Fruit fly (Drosophila melanogaster) whole organism, embryonic: ENCODE measurements around the gene CG43815.

Experiments
- C15 ChIP-seq: fragments of 200-800 bp; sonication (Bioruptor generic); IDR thresholded peaks from 3 replicates; pipeline ENCODE4 v1.3.6; 2022; ENCODE audit warnings: missing biosample characterization, missing genetic modification characterization
- CG10321 ChIP-seq: fragments of 200-800 bp; sonication (Bioruptor generic); IDR thresholded peaks from 2 replicates; pipeline ENCODE4 v1.3.6; 2022; ENCODE audit warnings: missing biosample characterization, missing genetic modification characterization
- CG12071 ChIP-seq: fragments of 200-800 bp; sonication (Bioruptor generic); optimal IDR thresholded peaks from 3 replicates; lab custom pipeline; 2018; ENCODE audit warnings: missing biosample characterization, mild to moderate bottlenecking, missing genetic modification characterization
- CG12659 ChIP-seq: fragments of 200-800 bp; sonication (Bioruptor generic); optimal IDR thresholded peaks from 3 replicates; lab custom pipeline; 2017; ENCODE audit warnings: mild to moderate bottlenecking, missing biosample characterization, missing genetic modification reagents, missing genetic modification characterization
- CG12769 ChIP-seq: fragments of 200-800 bp; sonication (Bioruptor generic); optimal IDR thresholded peaks from 2 replicates; lab custom pipeline; 2019; ENCODE audit warnings: missing biosample characterization, mild to moderate bottlenecking, missing genetic modification characterization, moderate library complexity
- CG15696 ChIP-seq: fragments of 200-800 bp; sonication (Bioruptor generic); optimal IDR thresholded peaks from 2 replicates; lab custom pipeline; 2019; ENCODE audit warnings: missing biosample characterization, mild to moderate bottlenecking, missing genetic modification characterization, moderate library complexity
- CG17568 ChIP-seq: fragments of 200-800 bp; sonication (Bioruptor generic); optimal IDR thresholded peaks from 2 replicates; lab custom pipeline; 2018; ENCODE audit warnings: missing biosample characterization, mild to moderate bottlenecking, missing genetic modification characterization, moderate library complexity
- CG17829 ChIP-seq: fragments of 200-800 bp; optimal IDR thresholded peaks from 2 replicates; lab custom pipeline; 2019; ENCODE audit warnings: missing biosample characterization, mild to moderate bottlenecking, missing genetic modification characterization, moderate library complexity
- CG18476 ChIP-seq: fragments of 200-800 bp; sonication (Bioruptor generic); optimal IDR thresholded peaks from 2 replicates; lab custom pipeline; 2016; ENCODE audit warnings: missing biosample characterization, mild to moderate bottlenecking, missing genetic modification characterization
- CG18764 ChIP-seq: fragments of 200-800 bp; sonication (Bioruptor generic); optimal IDR thresholded peaks from 3 replicates; lab custom pipeline; 2016; ENCODE audit warnings: missing biosample characterization, missing genetic modification characterization
- CG2120 ChIP-seq: fragments of 200-800 bp; sonication (Bioruptor generic); optimal IDR thresholded peaks from 3 replicates; lab custom pipeline; 2016; ENCODE audit warnings: missing biosample characterization, missing genetic modification characterization
- CG31224 ChIP-seq: fragments of 200-800 bp; sonication (Bioruptor generic); IDR thresholded peaks from 2 replicates; pipeline ENCODE4 v1.3.6; 2022; ENCODE audit warnings: missing biosample characterization, missing genetic modification characterization
- CG31365 ChIP-seq: fragments of 200-800 bp; sonication (Bioruptor generic); optimal IDR thresholded peaks from 2 replicates; lab custom pipeline; 2018; ENCODE audit warnings: missing biosample characterization, mild to moderate bottlenecking, missing genetic modification characterization
- CG5245 ChIP-seq: fragments of 200-800 bp; sonication (Bioruptor generic); optimal IDR thresholded peaks from 3 replicates; lab custom pipeline; 2016; ENCODE audit warnings: missing biosample characterization, missing genetic modification characterization
- CG6683 ChIP-seq: fragments of 200-800 bp; sonication (Bioruptor generic); optimal IDR thresholded peaks from 2 replicates; lab custom pipeline; 2017; ENCODE audit warnings: missing biosample characterization, mild to moderate bottlenecking, missing genetic modification characterization, missing genetic modification reagents
- CG6791 ChIP-seq: fragments of 200-800 bp; sonication (Bioruptor generic); IDR thresholded peaks from 3 replicates; pipeline ENCODE4 v1.3.6; 2022; ENCODE audit warnings: missing biosample characterization, missing genetic modification characterization; ENCODE audit not compliant: partially characterized antibody
- CG9215 ChIP-seq: fragments of 200-800 bp; sonication (Bioruptor generic); IDR thresholded peaks from 2 replicates; pipeline ENCODE4 v1.3.6; 2022; ENCODE audit warnings: missing biosample characterization, missing genetic modification characterization
- Dad ChIP-seq: fragments of 200-800 bp; sonication (Bioruptor generic); optimal IDR thresholded peaks from 3 replicates; lab custom pipeline; 2016; ENCODE audit warnings: missing biosample characterization, missing genetic modification characterization
- ERR ChIP-seq: fragments of 200-800 bp; sonication (Bioruptor generic); optimal IDR thresholded peaks from 2 replicates; lab custom pipeline; 2016; ENCODE audit warnings: missing biosample characterization, missing genetic modification characterization
- Ets97D ChIP-seq: fragments of 200-800 bp; sonication (Bioruptor generic); optimal IDR thresholded peaks from 3 replicates; lab custom pipeline; 2016; ENCODE audit warnings: missing biosample characterization, missing genetic modification characterization
- Hey ChIP-seq: fragments of 200-800 bp; sonication (Bioruptor generic); optimal IDR thresholded peaks from 3 replicates; lab custom pipeline; 2018; ENCODE audit warnings: missing biosample characterization, mild to moderate bottlenecking, missing genetic modification characterization
- Hr39 ChIP-seq: fragments of >200 bp; optimal IDR thresholded peaks from 2 replicates; lab custom pipeline; 2017
- Med ChIP-seq: fragments of 200-800 bp; sonication (Bioruptor generic); peaks from one replicate; lab custom pipeline; 2016; ENCODE audit warnings: missing biosample characterization, missing genetic modification characterization, mild to moderate bottlenecking, inconsistent platforms, moderate library complexity
- Myb ChIP-seq: fragments of 200-800 bp; sonication (Bioruptor generic); optimal IDR thresholded peaks from 2 replicates; lab custom pipeline; 2016; ENCODE audit warnings: missing biosample characterization, missing genetic modification characterization
- NC2α ChIP-seq: fragments of 200-800 bp; sonication (Bioruptor generic); optimal IDR thresholded peaks from 2 replicates; lab custom pipeline; 2016; ENCODE audit warnings: missing biosample characterization, missing genetic modification characterization
- Nf-YB ChIP-seq: fragments of 200-800 bp; sonication (Bioruptor generic); optimal IDR thresholded peaks from 3 replicates; lab custom pipeline; 2019; ENCODE audit warnings: missing biosample characterization, mild to moderate bottlenecking, missing genetic modification characterization, moderate library complexity
- Opbp ChIP-seq: fragments of 200-800 bp; sonication (Bioruptor generic); IDR thresholded peaks from 3 replicates; pipeline ENCODE4 v1.3.6; 2022; ENCODE audit warnings: missing biosample characterization, missing genetic modification characterization; ENCODE audit not compliant: partially characterized antibody
- PHDP ChIP-seq: fragments of 200-800 bp; sonication (Bioruptor generic); optimal IDR thresholded peaks from 3 replicates; lab custom pipeline; 2018; ENCODE audit warnings: missing biosample characterization, mild to moderate bottlenecking, missing genetic modification characterization, moderate library complexity
- Poxn ChIP-seq: fragments of 200-800 bp; sonication (Bioruptor generic); IDR thresholded peaks from 2 replicates; pipeline ENCODE4 v1.3.6; 2022; ENCODE audit warnings: missing biosample characterization, missing genetic modification characterization
- Tbp ChIP-seq: fragments of >200 bp; optimal IDR thresholded peaks from 2 replicates; lab custom pipeline; 2018; ENCODE audit warnings: missing biosample characterization, missing genetic modification characterization
- Xbp1 ChIP-seq: fragments of 200-800 bp; sonication (Bioruptor generic); optimal IDR thresholded peaks from 3 replicates; lab custom pipeline; 2016; ENCODE audit warnings: missing biosample characterization, mild to moderate bottlenecking, missing genetic modification characterization
- ab ChIP-seq: fragments of 200-800 bp; sonication (Bioruptor generic); optimal IDR thresholded peaks from 2 replicates; lab custom pipeline; 2016; ENCODE audit warnings: missing biosample characterization, missing genetic modification characterization
- ase ChIP-seq: fragments of 200-800 bp; sonication (Bioruptor generic); IDR thresholded peaks from 3 replicates; pipeline ENCODE4 v1.3.6; 2022; ENCODE audit warnings: missing biosample characterization, missing genetic modification characterization
- btn ChIP-seq: fragments of 200-800 bp; sonication (Bioruptor generic); optimal IDR thresholded peaks from 2 replicates; lab custom pipeline; 2016; ENCODE audit warnings: missing biosample characterization, missing genetic modification characterization
- ci ChIP-seq: fragments of 200-800 bp; sonication (Bioruptor generic); IDR thresholded peaks from 3 replicates; pipeline ENCODE4 v1.3.6; 2022; ENCODE audit warnings: missing biosample characterization, missing genetic modification characterization
- danr ChIP-seq: fragments of 200-800 bp; sonication (Bioruptor generic); IDR thresholded peaks from 2 replicates; pipeline ENCODE4 v1.3.6; 2022; ENCODE audit warnings: missing biosample characterization, missing genetic modification characterization
- dm ChIP-seq: fragments of 200-800 bp; sonication (Bioruptor generic); optimal IDR thresholded peaks from 3 replicates; lab custom pipeline; 2016; ENCODE audit warnings: missing biosample characterization, missing genetic modification characterization
- eve ChIP-seq, 2 experiments: fragments of >200 bp; optimal IDR thresholded peaks; 2 replicates each; lab custom pipeline; 2017; ENCODE audit warnings: missing biosample characterization in 2 of 2, missing genetic modification characterization in 2 of 2
- jing ChIP-seq: fragments of 200-800 bp; sonication (Bioruptor generic); optimal IDR thresholded peaks from 2 replicates; lab custom pipeline; 2018; ENCODE audit warnings: missing biosample characterization, mild to moderate bottlenecking, missing genetic modification characterization
- lola ChIP-seq, 3 experiments: fragments of >200 bp in 2 of 3; fragments of 200-800 bp in 1 of 3; sonication (Bioruptor generic) in 1 of 3; optimal IDR thresholded peaks; 2 replicates each; lab custom pipeline; 2017 to 2019; ENCODE audit warnings: missing biosample characterization in 3 of 3, missing genetic modification characterization in 3 of 3, mild to moderate bottlenecking in 1 of 3, moderate library complexity in 1 of 3
- mam ChIP-seq: fragments of 200-800 bp; sonication (Bioruptor generic); optimal IDR thresholded peaks from 3 replicates; lab custom pipeline; 2016; ENCODE audit warnings: missing biosample characterization, missing genetic modification characterization
- nau ChIP-seq: fragments of 200-800 bp; sonication (Bioruptor generic); optimal IDR thresholded peaks from 3 replicates; lab custom pipeline; 2017; ENCODE audit warnings: missing biosample characterization, mild to moderate bottlenecking, missing genetic modification characterization, missing genetic modification reagents
- nmo ChIP-seq: fragments of 200-800 bp; sonication (Bioruptor generic); optimal IDR thresholded peaks from 2 replicates; lab custom pipeline; 2018; ENCODE audit warnings: missing biosample characterization, mild to moderate bottlenecking, missing genetic modification characterization, moderate library complexity
- otp ChIP-seq: fragments of 200-800 bp; sonication (Bioruptor generic); IDR thresholded peaks from 3 replicates; pipeline ENCODE4, ENCODE4 v1.3.6; 2022; ENCODE audit warnings: missing biosample characterization, missing genetic modification characterization
- salm ChIP-seq: fragments of 200-800 bp; sonication (Bioruptor generic); optimal IDR thresholded peaks from 2 replicates; lab custom pipeline; 2018; ENCODE audit warnings: missing biosample characterization, mild to moderate bottlenecking, missing genetic modification characterization
- sd ChIP-seq: fragments of 200-800 bp; sonication (Bioruptor generic); optimal IDR thresholded peaks from 3 replicates; lab custom pipeline; 2018; ENCODE audit warnings: missing biosample characterization, mild to moderate bottlenecking, missing genetic modification characterization, moderate library complexity
- slp2 ChIP-seq: fragments of 200-800 bp; sonication (Bioruptor generic); optimal IDR thresholded peaks from 2 replicates; lab custom pipeline; 2016; ENCODE audit warnings: missing biosample characterization, missing genetic modification characterization
- tna ChIP-seq: fragments of 200-800 bp; sonication (Bioruptor generic); IDR thresholded peaks from 2 replicates; pipeline ENCODE4 v1.3.6; 2022; ENCODE audit warnings: missing biosample characterization, missing genetic modification characterization; ENCODE audit not compliant: partially characterized antibody
- zen ChIP-seq: fragments of 200-800 bp; sonication (Bioruptor generic); optimal IDR thresholded peaks from 3 replicates; lab custom pipeline; 2018; ENCODE audit warnings: missing biosample characterization, mild to moderate bottlenecking, missing genetic modification characterization, moderate library complexity

The CG43815 gene

DNA sequence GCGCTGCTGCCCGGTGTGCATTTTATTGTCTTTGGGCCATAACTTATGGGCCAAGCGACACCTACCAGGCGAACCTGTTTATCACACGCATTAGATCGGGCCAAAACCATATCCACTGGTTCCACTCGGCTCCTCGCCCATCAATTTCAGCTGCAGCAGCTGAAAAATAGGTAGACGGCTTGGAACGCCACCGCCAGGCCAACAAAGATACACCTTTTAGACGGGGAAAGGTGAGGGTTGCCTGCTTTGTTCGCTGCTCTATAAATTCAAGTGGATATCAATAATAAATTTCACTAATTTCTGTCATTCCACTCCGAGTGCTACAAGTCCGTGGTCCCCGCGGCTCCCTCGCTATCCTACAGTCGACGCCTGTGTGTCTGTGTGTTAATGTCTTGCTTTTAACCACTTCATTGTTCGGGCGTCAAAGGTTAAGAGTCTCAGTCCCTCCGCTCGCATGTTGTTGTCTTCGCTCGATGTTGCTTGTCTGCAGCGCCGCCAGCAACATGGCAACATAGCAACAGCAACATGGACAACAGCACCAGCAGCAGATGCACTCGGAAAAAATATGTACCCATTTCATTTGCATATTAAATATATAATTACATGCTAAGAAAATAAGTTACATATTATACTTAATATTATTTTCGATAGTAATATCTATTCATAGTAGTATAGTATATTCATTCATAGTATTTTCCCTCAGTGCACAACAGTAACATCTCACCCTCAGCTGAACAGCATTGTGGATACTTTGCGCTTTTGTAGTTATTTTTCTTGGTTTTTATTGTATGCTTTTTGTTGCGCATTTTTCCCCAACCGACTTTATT, 12.1 kb downstream of the CG43815 start (continued):
- TF ChIP-seq zen (peak; percentile 88), CG12071 (GFP tag; lab: Kevin White, UChicago) (peak; percentile 8), Dad (GFP tag; lab: Kevin White, UChicago) (no peak), CG10321 (GFP tag; lab: Robert Waterston, UW) (no peak), CG6683 (no peak), CG15696 (peak; percentile 96), CG31224 (peak; percentile 43; the same call in 1 of the 2 replicates), ERR (GFP tag; lab: Kevin White, UChicago) (no peak), otp (GFP tag; lab: Robert Waterston, UW) (peak; percentile 73; the same call in 2 of the 3 replicates), Opbp (GFP tag; lab: Robert Waterston, UW) (no peak), CG17568 (GFP tag; lab: Kevin White, UChicago) (peak; percentile 62), CG2120 (GFP tag; lab: Kevin White, UChicago) (no peak), jing (GFP tag; lab: Kevin White, UChicago) (peak; percentile 47), PHDP (tag; lab: Kevin White, UChicago) (peak; percentile 74), CG31365 (tag; lab: Kevin White, UChicago) (no peak), tna (no peak), dm (no peak), Med (GFP tag; lab: Kevin White, UChicago) (peak; percentile 49), CG12769 (peak; percentile 21), CG17829 (tag; lab: Kevin White, UChicago) (peak; percentile 95), eve (GFP tag; optimal IDR thresholded peaks at IDR 0.05; lab: Kevin White, UChicago) (no peak), Hr39 (lab: Kevin White, UChicago) (no peak), Myb (GFP tag; lab: Kevin White, UChicago) (no peak), danr (peak; percentile 64), CG6791 (GFP tag; lab: Robert Waterston, UW) (no peak), Nf-YB (GFP tag; lab: Kevin White, UChicago) (no peak), NC2α (GFP tag; lab: Kevin White, UChicago) (no peak), Xbp1 (GFP tag; lab: Kevin White, UChicago) (peak; percentile 70), ab (GFP tag; lab: Kevin White, UChicago) (no peak), ase (GFP tag; lab: Robert Waterston, UW) (peak; percentile 60; the same call in 2 of the 3 replicates), nmo (GFP tag; lab: Kevin White, UChicago) (peak; percentile 92), lola (GFP tag; optimal IDR thresholded peaks at IDR 0.05; lab: Kevin White, UChicago) (peak in 1 of 3 experiments; percentile 95), Poxn (GFP tag; lab: Robert Waterston, UW) (no peak), salm (tag; lab: Kevin White, UChicago) (peak; percentile 73), ci (GFP tag; lab: Robert Waterston, UW) (peak; percentile 88), mam (no peak), Ets97D (GFP tag; lab: Kevin White, UChicago) (no peak), CG18764 (GFP tag; lab: Kevin White, UChicago) (peak; percentile 70), sd (tag; lab: Kevin White, UChicago) (no peak), slp2 (GFP tag; lab: Kevin White, UChicago) (no peak), Tbp (GFP tag; lab: Kevin White, UChicago) (no peak), CG12659 (GFP tag; lab: Kevin White, UChicago) (peak; percentile 59), CG9215 (GFP tag; lab: Robert Waterston, UW) (peak; percentile 32; the same call in 1 of the 2 replicates), nau (peak; percentile 43), btn (no peak), Hey (tag; lab: Kevin White, UChicago) (no peak), CG18476 (peak; percentile 24), C15 (GFP tag; lab: Robert Waterston, UW) (no peak), CG5245 (GFP tag; lab: Kevin White, UChicago) (peak; percentile 73)
